Fruit fly (Drosophila melanogaster): ENCODE data around the gene CG10864.

Gene CG10864

DNA sequence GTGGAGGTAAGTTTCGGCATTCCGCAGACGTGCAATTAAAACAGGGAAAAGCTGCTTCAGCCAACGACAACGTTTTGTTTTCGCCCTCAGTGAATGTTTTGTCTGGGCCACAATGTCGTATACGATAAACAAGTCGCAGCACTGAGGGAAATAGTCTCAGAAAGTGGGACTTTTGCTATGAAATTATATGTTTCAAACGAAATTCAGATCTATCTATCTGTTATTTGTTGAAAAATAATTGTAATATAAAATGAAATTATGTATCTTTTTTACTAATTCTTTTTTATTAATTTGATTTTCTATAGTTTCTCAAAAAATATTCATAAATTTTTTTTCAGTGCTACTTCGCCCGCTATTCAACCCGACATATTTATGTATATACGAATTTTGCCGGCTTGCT, 18.0 kb downstream of the CG10864 start (continued):
- TF ChIP-seq Doc2 (GFP tag; IDR thresholded peaks at IDR 0.05) (no peak), ranshi (GFP tag; IDR thresholded peaks at IDR 0.05) (no peak), chm (GFP tag; IDR thresholded peaks at IDR 0.05) (no peak), Six4 (GFP tag; optimal IDR thresholded peaks at IDR 0.05) (no peak), CG3995 (GFP tag; optimal IDR thresholded peaks at IDR 0.05) (no peak), lov (optimal IDR thresholded peaks at IDR 0.05) (no peak), lov (GFP tag; IDR thresholded peaks at IDR 0.05) (no peak), unc-4 (GFP tag; IDR thresholded peaks at IDR 0.05; ENCODE audit: partially characterized antibody) (no peak), CG8359 (GFP tag; optimal IDR thresholded peaks at IDR 0.05; ENCODE audit: borderline replicate concordance) (no peak), eyg (GFP tag; optimal IDR thresholded peaks at IDR 0.05) (no peak), CG10543 (GFP tag; optimal IDR thresholded peaks at IDR 0.05) (no peak), Drgx (GFP tag; IDR thresholded peaks at IDR 0.05) (peak; percentile 78), CG34224 (GFP tag; IDR thresholded peaks at IDR 0.05; ENCODE audit: partially characterized antibody) (no peak), Antp (GFP tag; optimal IDR thresholded peaks at IDR 0.05) (no peak), hkb (optimal IDR thresholded peaks at IDR 0.05) (no peak), hkb (GFP tag; IDR thresholded peaks at IDR 0.05) (peak; percentile 67; the same call in 1 of the 2 replicates), crp (GFP tag; optimal IDR thresholded peaks at IDR 0.05) (no peak), ap (GFP tag; IDR thresholded peaks at IDR 0.05) (no peak), bowl (GFP tag; IDR thresholded peaks at IDR 0.05) (no peak), org-1 (GFP tag; optimal IDR thresholded peaks at IDR 0.05) (peak; percentile 27), bsh (GFP tag; optimal IDR thresholded peaks at IDR 0.05) (peak in 1 of 2 experiments; percentile 52), CG2678 (tag; optimal IDR thresholded peaks at IDR 0.05) (no peak), CG15073 (GFP tag; optimal IDR thresholded peaks at IDR 0.05) (no peak), gcm2 (GFP tag; optimal IDR thresholded peaks at IDR 0.05) (no peak), HLH4C (GFP tag; IDR thresholded peaks at IDR 0.05; ENCODE audit: partially characterized antibody) (no peak), CG11093 (GFP tag; IDR thresholded peaks at IDR 0.05) (no peak), Dip3 (GFP tag; optimal IDR thresholded peaks at IDR 0.05) (no peak), zen (tag; optimal IDR thresholded peaks at IDR 0.05) (no peak), dm (GFP tag; optimal IDR thresholded peaks at IDR 0.05) (no peak), Jarid2 (GFP tag; optimal IDR thresholded peaks at IDR 0.05) (no peak), CkIIα-i1 (GFP tag; IDR thresholded peaks at IDR 0.05) (no peak), Sin3A (optimal IDR thresholded peaks at IDR 0.05) (no peak), CG31388 (GFP tag; optimal IDR thresholded peaks at IDR 0.05) (no peak), hbn (GFP tag; IDR thresholded peaks at IDR 0.05; ENCODE audit: partially characterized antibody) (no peak), Hmx (GFP tag; optimal IDR thresholded peaks at IDR 0.05) (no peak), CG6765 (GFP tag; optimal IDR thresholded peaks at IDR 0.05) (peak; percentile 15), CG3281 (GFP tag; optimal IDR thresholded peaks at IDR 0.05) (peak; percentile 7), Camta (GFP tag; optimal IDR thresholded peaks at IDR 0.05) (no peak), danr (GFP tag; IDR thresholded peaks at IDR 0.05) (no peak), crc (GFP tag; optimal IDR thresholded peaks at IDR 0.05) (no peak), gsb-n (tag; optimal IDR thresholded peaks at IDR 0.05) (peak; percentile 27), onecut (GFP tag; IDR thresholded peaks at IDR 0.05) (no peak), Side (GFP tag; optimal IDR thresholded peaks at IDR 0.05) (no peak), CG30403 (GFP tag; optimal IDR thresholded peaks at IDR 0.05) (peak; percentile 63), en (GFP tag; optimal IDR thresholded peaks at IDR 0.05) (no peak), CG4617 (GFP tag; optimal IDR thresholded peaks at IDR 0.05; ENCODE audit: borderline replicate concordance) (no peak), CG7928 (GFP tag; optimal IDR thresholded peaks at IDR 0.05) (no peak), Vsx1 (GFP tag; optimal IDR thresholded peaks at IDR 0.05) (no peak), CG33557 (GFP tag; optimal IDR thresholded peaks at IDR 0.05) (no peak), gro (GFP tag; optimal IDR thresholded peaks at IDR 0.05) (no peak), Aef1 (GFP tag; IDR thresholded peaks at IDR 0.05) (no peak), Bgb (GFP tag; IDR thresholded peaks at IDR 0.05; ENCODE audit: partially characterized antibody) (no peak), Hand (GFP tag; optimal IDR thresholded peaks at IDR 0.05) (no peak)

Data from whole organism, embryonic.